Worm (Caenorhabditis elegans) whole organism, L4 larva: ENCODE results near the gene T10G3.4.

Experiments
- F49E8.2 ChIP-seq: sonication (generic microtip); optimal IDR thresholded peaks from 2 replicates; lab custom pipeline; 2016; ENCODE audit warnings: missing compliant biosample characterization, mild to moderate bottlenecking, missing genetic modification characterization, borderline replicate concordance
- R02D3.7 ChIP-seq: fragments of 150-350 bp; sonication (generic microtip); optimal IDR thresholded peaks from 3 replicates; lab custom pipeline; 2014; ENCODE audit warnings: missing biosample characterization, missing genetic modification characterization
- egl-27 ChIP-seq: sonication (generic microtip); optimal IDR thresholded peaks from 3 replicates; lab custom pipeline; 2017; ENCODE audit warnings: missing biosample characterization, missing genetic modification reagents, missing genetic modification characterization
- mdl-1 ChIP-seq, 2 experiments: fragments of 150-350 bp in 1 of 2; sonication (generic microtip) in 1 of 2; optimal IDR thresholded peaks; 2 replicates each; lab custom pipeline; 2014 to 2017; ENCODE audit warnings: missing biosample characterization in 2 of 2, missing genetic modification characterization in 2 of 2
- mdt-29 ChIP-seq: fragments of 200-800 bp; sonication (Bioruptor generic); IDR thresholded peaks from 2 replicates; pipeline ENCODE4 v1.3.6; 2022; ENCODE audit warnings: missing genetic modification reagents, missing genetic modification characterization, missing compliant biosample characterization
- pqm-1 ChIP-seq: sonication (generic microtip); optimal IDR thresholded peaks from 2 replicates; lab custom pipeline; 2017; ENCODE audit warnings: missing biosample characterization, missing genetic modification characterization

DNA sequence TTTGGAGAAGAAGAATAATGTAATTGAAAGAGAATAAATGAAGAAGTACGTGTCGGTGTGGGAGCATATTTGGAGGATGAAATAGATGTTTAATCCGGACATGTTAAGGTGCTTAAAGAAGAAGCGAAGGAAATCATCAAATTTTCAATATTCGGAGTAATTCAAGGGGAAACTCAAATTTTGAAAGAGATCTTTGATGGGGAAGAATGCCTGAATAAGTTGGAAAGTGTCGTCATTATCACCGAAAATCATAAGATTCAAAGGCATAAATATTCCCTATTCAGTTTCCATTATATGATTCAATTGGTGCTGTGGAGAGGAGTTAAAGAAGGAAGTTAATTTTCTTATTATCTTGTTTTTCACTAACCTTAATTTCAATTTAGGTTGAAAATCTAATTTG, 30.9 kb upstream of the T10G3.4 start, which contains the start of gene semi-1:
- TF ChIP-seq mdt-29 (GFP tag; lab: Robert Waterston, UW) (no peak), egl-27 (no peak), R02D3.7 (no peak), F49E8.2 (tag; lab: Kevin White, UChicago) (no peak), mdl-1 (tag; optimal IDR thresholded peaks at IDR 0.05; lab: Kevin White, UChicago) (no peak), pqm-1 (tag; lab: Kevin White, UChicago) (no peak)
